Worm (Caenorhabditis elegans) whole organism, late embryonic: ENCODE measurements around the gene wago-4.

Source experiments
- ama-1 ChIP-seq: fragments of 150-350 bp; optimal IDR thresholded peaks from 2 replicates; lab custom pipeline; 2014
- nhr-11 ChIP-seq: fragments of 150-350 bp; optimal IDR thresholded peaks from 2 replicates; lab custom pipeline; 2014; ENCODE audit warnings: missing biosample characterization, missing genetic modification characterization

DNA sequence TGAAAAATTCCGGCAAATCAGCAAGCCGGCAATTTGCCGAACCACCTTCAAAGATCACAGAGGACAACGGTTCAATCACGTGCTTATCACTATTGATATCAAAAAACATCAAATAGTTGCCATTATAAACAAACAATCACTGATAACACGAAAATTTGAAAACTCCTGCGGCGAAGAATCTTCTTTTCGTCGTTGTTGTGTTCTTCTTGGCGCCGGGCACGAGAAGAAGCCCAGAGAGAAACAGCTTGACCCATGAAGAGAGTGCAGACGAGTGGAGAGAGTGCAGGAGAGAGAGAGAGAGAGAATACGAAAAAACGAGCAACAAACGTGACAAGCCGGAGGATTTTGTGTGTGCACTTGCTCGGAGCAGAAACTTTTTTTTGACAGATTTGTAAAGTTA, 40.7 kb upstream of the wago-4 start:
- TF ChIP-seq nhr-11 (tag; lab: Kevin White, UChicago) (no peak), ama-1 (no peak)
